Worm (Caenorhabditis elegans): ENCODE measurements around the gene R02D3.8.

Gene R02D3.8

DNA sequence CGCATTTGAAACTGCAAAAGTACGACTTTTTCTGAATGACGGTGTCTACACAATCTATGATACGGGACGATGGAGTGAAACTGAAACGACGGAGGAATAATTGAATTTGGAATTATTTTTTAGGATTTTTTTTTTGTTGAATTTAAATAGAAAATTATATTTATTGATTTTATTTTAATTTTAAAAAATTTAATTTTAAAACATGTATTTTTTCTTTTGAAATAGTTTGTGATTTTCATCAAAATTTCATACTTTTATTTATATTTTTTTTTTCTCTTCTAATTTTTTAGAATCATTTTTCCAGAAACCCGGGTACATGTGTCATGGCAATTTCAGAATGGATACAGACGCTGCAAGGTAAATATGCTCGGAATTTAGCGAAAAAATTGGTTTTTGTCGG, 49.1 kb downstream of the R02D3.8 start, which contains the start of gene Y38C1AA.1:
Y38C1AA.1 (plus strand) TSS at position 301 of the 400 bp plus-strand sequence.
- no peak for TF ChIP-seq madf-6 (GFP tag; IDR thresholded peaks at IDR 0.05)
- TF ChIP-seq ceh-91 (GFP tag; IDR thresholded peaks at IDR 0.05): no peak
- no peak for TF ChIP-seq F10E7.11 (tag; optimal IDR thresholded peaks at IDR 0.05)
- TF ChIP-seq rpc-1 (optimal IDR thresholded peaks at IDR 0.05): no peak
- no peak for TF ChIP-seq rpc-1 (tag; optimal IDR thresholded peaks at IDR 0.05)
- TF ChIP-seq him-1 (tag; optimal IDR thresholded peaks at IDR 0.05): no peak
- TF ChIP-seq mxl-1 (tag; optimal IDR thresholded peaks at IDR 0.05): no peak
- TF ChIP-seq snpc-4 (GFP tag; optimal IDR thresholded peaks at IDR 0.05): no peak
- no peak for TF ChIP-seq snpc-4 (tag; optimal IDR thresholded peaks at IDR 0.05)
- TF ChIP-seq F49E8.2 (tag; optimal IDR thresholded peaks at IDR 0.05; ENCODE audit: insufficient read depth): no peak
- no peak for TF ChIP-seq Y79H2A.3 (GFP tag; conservative IDR thresholded peaks at IDR 0.05)
- no peak for TF ChIP-seq somi-1 (GFP tag; optimal IDR thresholded peaks at IDR 0.05)
- TF ChIP-seq hlh-12 (tag; optimal IDR thresholded peaks at IDR 0.05): no peak
- no peak for TF ChIP-seq cebp-1 (GFP tag; IDR thresholded peaks at IDR 0.05)
- no peak for TF ChIP-seq cebp-1 (tag; optimal IDR thresholded peaks at IDR 0.05)
- TF ChIP-seq tlf-1 (GFP tag; optimal IDR thresholded peaks at IDR 0.05): no peak
- TF ChIP-seq mel-28 (tag; optimal IDR thresholded peaks at IDR 0.05; ENCODE audit: borderline replicate concordance): no peak
- no peak for TF ChIP-seq nhr-179 (tag; optimal IDR thresholded peaks at IDR 0.05)
